Worm (Caenorhabditis elegans): ENCODE data around the gene nhr-38.

Gene nhr-38

DNA sequence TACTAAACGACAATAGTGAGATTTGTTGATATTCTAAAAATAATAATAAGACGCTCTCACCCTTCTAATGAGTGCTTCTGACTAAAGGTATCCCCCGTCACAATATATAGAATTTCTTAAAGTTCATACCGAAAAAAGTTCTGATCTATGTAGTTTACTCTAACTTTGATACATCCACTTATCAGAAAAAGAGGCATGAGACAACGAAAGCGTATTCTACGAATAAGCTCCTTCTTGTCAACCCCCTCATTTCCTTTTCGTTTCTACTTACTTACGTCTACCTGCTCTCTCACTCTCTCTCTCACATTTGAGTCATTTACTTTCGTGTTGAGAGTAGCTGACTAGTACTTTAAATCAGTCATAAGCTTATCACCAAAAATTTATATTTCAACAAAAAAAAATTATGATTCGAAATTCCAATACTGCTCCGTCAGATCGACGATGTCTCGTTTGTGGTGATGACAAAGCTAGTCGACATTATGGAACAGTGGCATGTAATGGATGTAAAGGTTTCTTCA, 15.5 kb downstream of the nhr-38 start:
- TF ChIP-seq hmbx-1 (tag; optimal IDR thresholded peaks at IDR 0.05), result no peak
- TF ChIP-seq hmg-4 (GFP tag; optimal IDR thresholded peaks at IDR 0.05), result no peak
- TF ChIP-seq B0310.2 (tag; optimal IDR thresholded peaks at IDR 0.05), result no peak
- no peak for TF ChIP-seq ama-1 (optimal IDR thresholded peaks at IDR 0.05)
- TF ChIP-seq flt-1 (GFP tag; IDR thresholded peaks at IDR 0.05), result no peak
- TF ChIP-seq tra-4 (tag; optimal IDR thresholded peaks at IDR 0.05), result no peak
- no peak for TF ChIP-seq pes-1 (GFP tag; IDR thresholded peaks at IDR 0.05)
- no peak for TF ChIP-seq aly-1 (tag; optimal IDR thresholded peaks at IDR 0.05)
- no peak for TF ChIP-seq ceh-13 (GFP tag; optimal IDR thresholded peaks at IDR 0.05)
- no peak for TF ChIP-seq hnd-1 (tag; optimal IDR thresholded peaks at IDR 0.05)
- no peak for TF ChIP-seq F13C5.2 (tag; optimal IDR thresholded peaks at IDR 0.05)
- TF ChIP-seq tbx-37 (GFP tag; conservative IDR thresholded peaks at IDR 0.05), result no peak
- no peak for TF ChIP-seq ets-7 (tag; optimal IDR thresholded peaks at IDR 0.05)

DNA sequence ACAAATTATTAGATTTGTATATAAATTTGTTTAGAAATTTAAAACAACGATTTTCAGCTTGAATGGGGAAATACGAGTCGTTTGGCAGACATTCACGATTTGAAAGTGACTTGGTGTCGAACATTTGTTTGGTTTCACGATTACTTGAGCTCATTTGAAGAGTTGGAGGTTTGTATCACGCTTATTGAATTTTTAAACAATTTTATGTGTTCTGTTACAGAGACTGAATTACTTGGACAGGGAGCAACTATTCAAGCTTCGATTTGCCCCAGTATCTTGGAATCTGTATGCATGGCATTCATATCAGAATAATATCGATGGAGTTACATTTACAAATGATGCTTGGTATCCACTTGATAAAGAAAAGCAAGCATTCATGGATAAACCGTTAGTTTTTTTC, 17.2 kb downstream of the nhr-38 start:
- TF ChIP-seq flt-1 (GFP tag; IDR thresholded peaks at IDR 0.05) (no peak), pes-1 (GFP tag; IDR thresholded peaks at IDR 0.05) (no peak), hmbx-1 (tag; optimal IDR thresholded peaks at IDR 0.05) (no peak), ceh-13 (GFP tag; optimal IDR thresholded peaks at IDR 0.05) (no peak)

- TF ChIP-seq sea-1 (GFP tag; conservative IDR thresholded peaks at IDR 0.05) (no peak), tra-4 (tag; optimal IDR thresholded peaks at IDR 0.05) (no peak), hmg-4 (GFP tag; optimal IDR thresholded peaks at IDR 0.05) (no peak), pes-1 (GFP tag; IDR thresholded peaks at IDR 0.05) (no peak), tbx-37 (GFP tag; conservative IDR thresholded peaks at IDR 0.05) (no peak), F13C5.2 (tag; optimal IDR thresholded peaks at IDR 0.05) (no peak), scrt-1 (GFP tag; IDR thresholded peaks at IDR 0.05) (no peak), aly-1 (tag; optimal IDR thresholded peaks at IDR 0.05) (no peak), ceh-13 (GFP tag; optimal IDR thresholded peaks at IDR 0.05) (no peak)
Observed at ce11 chrIV:9728376-9728775, 18.4 kb downstream of the nhr-38 start, which contains the start of gene nhr-100. TSS of gene nhr-100 (plus strand) at chrIV:9728676.

- no peak for TF ChIP-seq sea-1 (GFP tag; conservative IDR thresholded peaks at IDR 0.05)
- no peak for TF ChIP-seq F13C5.2 (tag; optimal IDR thresholded peaks at IDR 0.05)
- no peak for TF ChIP-seq ceh-36 (tag; optimal IDR thresholded peaks at IDR 0.05)
- no peak for TF ChIP-seq B0310.2 (tag; optimal IDR thresholded peaks at IDR 0.05)
- TF ChIP-seq hnd-1 (tag; optimal IDR thresholded peaks at IDR 0.05), result no peak
- TF ChIP-seq hmg-4 (GFP tag; optimal IDR thresholded peaks at IDR 0.05), result no peak
- TF ChIP-seq tbx-37 (GFP tag; conservative IDR thresholded peaks at IDR 0.05), result no peak
- TF ChIP-seq ets-7 (tag; optimal IDR thresholded peaks at IDR 0.05), result no peak
- TF ChIP-seq aly-1 (tag; optimal IDR thresholded peaks at IDR 0.05), result no peak
- no peak for TF ChIP-seq flt-1 (GFP tag; IDR thresholded peaks at IDR 0.05)
- TF ChIP-seq ama-1 (optimal IDR thresholded peaks at IDR 0.05), result no peak
- TF ChIP-seq pes-1 (GFP tag; IDR thresholded peaks at IDR 0.05), result no peak
- no peak for TF ChIP-seq tra-4 (tag; optimal IDR thresholded peaks at IDR 0.05)
- TF ChIP-seq ceh-13 (GFP tag; optimal IDR thresholded peaks at IDR 0.05), result no peak
- TF ChIP-seq tbx-11 (GFP tag; IDR thresholded peaks at IDR 0.05), result no peak
- no peak for TF ChIP-seq scrt-1 (GFP tag; IDR thresholded peaks at IDR 0.05)
- no peak for TF ChIP-seq hmbx-1 (tag; optimal IDR thresholded peaks at IDR 0.05)
Observed at ce11 chrIV:9733904-9734303, 23.9 kb downstream of the nhr-38 start.

DNA sequence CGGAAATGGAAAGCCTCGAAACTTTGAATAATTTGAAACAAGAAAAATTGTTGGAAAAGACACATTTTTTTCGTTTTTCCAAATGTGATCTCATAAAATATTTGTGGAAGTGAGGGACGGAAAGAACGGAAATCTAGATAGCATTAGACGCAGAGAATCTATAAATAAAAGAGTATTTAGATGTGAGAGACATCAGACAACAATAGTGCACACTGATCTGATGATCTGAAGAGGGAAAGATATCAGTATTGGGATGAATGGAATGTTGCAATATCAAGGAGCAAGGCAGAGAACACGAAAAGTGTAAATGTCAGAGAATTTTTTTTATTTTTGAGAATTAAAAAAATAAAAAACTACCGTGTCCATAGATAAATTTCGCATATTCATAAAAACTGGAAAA, 24.9 kb downstream of the nhr-38 start:
- TF ChIP-seq B0310.2 (tag; optimal IDR thresholded peaks at IDR 0.05) (no peak), scrt-1 (GFP tag; IDR thresholded peaks at IDR 0.05) (no peak), tbx-11 (GFP tag; IDR thresholded peaks at IDR 0.05) (no peak), ceh-36 (tag; optimal IDR thresholded peaks at IDR 0.05) (no peak)

DNA sequence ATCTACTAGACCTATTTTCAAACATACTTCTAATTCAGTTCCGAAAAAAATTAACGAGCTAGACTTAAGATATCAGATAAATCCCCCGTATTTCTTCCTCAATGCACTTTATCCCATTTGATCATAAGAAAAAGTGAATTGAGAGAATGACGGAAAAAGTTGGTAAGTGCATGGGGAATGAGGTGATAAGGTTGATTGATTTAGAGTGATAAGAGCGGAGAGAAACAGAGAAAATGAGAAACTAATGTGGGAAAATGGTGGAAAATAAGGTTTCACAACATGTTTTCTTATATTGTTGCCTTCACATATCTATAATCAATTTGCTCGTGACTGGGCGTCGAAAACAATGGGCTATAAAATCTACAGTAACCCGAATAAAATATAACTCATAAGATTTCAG, 25.8 kb downstream of the nhr-38 start:
- TF ChIP-seq hmbx-1 (tag; optimal IDR thresholded peaks at IDR 0.05), result no peak
- TF ChIP-seq sea-1 (GFP tag; conservative IDR thresholded peaks at IDR 0.05), result no peak
- no peak for TF ChIP-seq aly-1 (tag; optimal IDR thresholded peaks at IDR 0.05)
- TF ChIP-seq scrt-1 (GFP tag; IDR thresholded peaks at IDR 0.05), result no peak

DNA sequence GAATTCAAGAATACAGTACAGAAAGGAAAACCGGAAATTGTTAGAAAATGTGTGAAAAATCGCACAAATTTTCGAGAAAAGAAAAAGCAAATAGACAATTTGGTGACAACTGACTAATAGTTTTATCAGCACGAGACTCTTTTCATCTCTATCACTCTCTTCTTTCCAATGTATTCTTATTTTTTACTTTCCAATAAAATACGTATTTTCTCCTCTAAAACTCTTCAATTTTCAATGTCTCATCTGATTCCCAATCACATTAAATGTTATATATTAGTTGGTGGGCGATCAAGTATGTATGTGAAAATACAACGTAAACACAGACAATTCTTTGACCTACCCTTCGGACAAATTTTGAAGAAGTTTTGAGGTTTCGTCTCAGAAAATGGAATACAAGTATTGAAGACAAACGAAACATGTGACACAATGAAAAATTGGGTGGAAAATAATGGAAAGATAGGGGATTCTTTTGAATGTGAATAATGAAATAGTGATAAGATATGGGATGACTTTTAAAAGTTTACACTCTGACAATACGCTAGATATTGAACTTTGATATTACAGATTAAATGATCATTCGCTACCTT, 27.3 kb downstream of the nhr-38 start, which contains the start of gene cka-1:
cka-1 (minus strand) TSS at position 418 of the 587 bp plus-strand sequence.
- TF ChIP-seq sea-1 (GFP tag; conservative IDR thresholded peaks at IDR 0.05) (no peak), scrt-1 (GFP tag; IDR thresholded peaks at IDR 0.05) (no peak), tbx-37 (GFP tag; conservative IDR thresholded peaks at IDR 0.05) (no peak), ama-1 (optimal IDR thresholded peaks at IDR 0.05) (no peak), B0310.2 (tag; optimal IDR thresholded peaks at IDR 0.05) (no peak), tra-4 (tag; optimal IDR thresholded peaks at IDR 0.05) (no peak)

DNA sequence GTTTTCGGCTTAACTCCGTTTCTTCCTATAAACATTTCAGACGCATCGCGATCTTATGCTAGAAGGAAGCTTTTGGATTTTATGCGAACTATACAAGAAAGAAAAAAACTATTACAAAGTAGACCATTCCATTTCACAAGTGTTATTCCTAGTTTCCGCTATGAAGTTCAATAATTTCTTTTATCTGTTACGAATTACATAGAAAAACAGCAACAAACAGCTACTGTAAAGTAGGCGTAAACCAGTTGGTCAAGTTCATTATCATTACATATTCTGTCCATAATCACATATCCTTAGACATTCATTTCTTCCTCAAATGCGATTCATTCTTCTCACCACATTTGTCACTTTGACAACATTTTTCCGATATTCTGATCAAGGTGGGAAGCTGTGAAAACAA, 28.2 kb downstream of the nhr-38 start, which contains the start of gene C28D4.10:
C28D4.10 (plus strand) TSS at position 301 of the 400 bp plus-strand sequence.
- TF ChIP-seq tbx-37 (GFP tag; conservative IDR thresholded peaks at IDR 0.05) (no peak), hnd-1 (tag; optimal IDR thresholded peaks at IDR 0.05) (no peak), scrt-1 (GFP tag; IDR thresholded peaks at IDR 0.05) (no peak), ets-7 (tag; optimal IDR thresholded peaks at IDR 0.05) (no peak), ama-1 (optimal IDR thresholded peaks at IDR 0.05) (no peak), F13C5.2 (tag; optimal IDR thresholded peaks at IDR 0.05) (no peak), sea-1 (GFP tag; conservative IDR thresholded peaks at IDR 0.05) (no peak), tra-4 (tag; optimal IDR thresholded peaks at IDR 0.05) (no peak), hmg-4 (GFP tag; optimal IDR thresholded peaks at IDR 0.05) (no peak), tbx-11 (GFP tag; IDR thresholded peaks at IDR 0.05) (no peak), hmbx-1 (tag; optimal IDR thresholded peaks at IDR 0.05) (no peak), aly-1 (tag; optimal IDR thresholded peaks at IDR 0.05) (no peak), ceh-13 (GFP tag; optimal IDR thresholded peaks at IDR 0.05) (no peak), ceh-36 (tag; optimal IDR thresholded peaks at IDR 0.05) (no peak), pes-1 (GFP tag; IDR thresholded peaks at IDR 0.05) (no peak), flt-1 (GFP tag; IDR thresholded peaks at IDR 0.05) (no peak), B0310.2 (tag; optimal IDR thresholded peaks at IDR 0.05) (no peak)

All from whole organism, early embryonic.